Worm (Caenorhabditis elegans) whole organism, L3 larva: ENCODE measurements around the gene F35H8.4.
A peak's percentile ranks its signal among the peaks of the same experiment; 100 is the strongest.

Experiments
- elt-3 ChIP-seq, 3 experiments: fragments of 150-350 bp in 1 of 3; sonication (generic microtip) in 2 of 3; optimal IDR thresholded peaks; 2 replicates in 2 of 3; 4 replicates in 1 of 3; lab custom pipeline; 2014 to 2017; ENCODE audit warnings: missing biosample characterization in 3 of 3, missing genetic modification characterization in 3 of 3
- fkh-10 ChIP-seq: sonication (generic microtip); optimal IDR thresholded peaks from 2 replicates; lab custom pipeline; 2017; ENCODE audit warnings: missing biosample characterization, missing genetic modification reagents, missing genetic modification characterization
- mdl-1 ChIP-seq: fragments of 150-350 bp; optimal IDR thresholded peaks from 2 replicates; lab custom pipeline; 2014; ENCODE audit warnings: missing biosample characterization, missing genetic modification characterization
- pha-4 ChIP-seq: fragments of 150-350 bp; optimal IDR thresholded peaks from 2 replicates; lab custom pipeline; 2014; ENCODE audit warnings: missing biosample characterization, missing genetic modification reagents, missing genetic modification characterization
- snpc-4 ChIP-seq: fragments of 150-350 bp; optimal IDR thresholded peaks from 2 replicates; lab custom pipeline; 2014; ENCODE audit warnings: missing biosample characterization, missing genetic modification characterization

DNA sequence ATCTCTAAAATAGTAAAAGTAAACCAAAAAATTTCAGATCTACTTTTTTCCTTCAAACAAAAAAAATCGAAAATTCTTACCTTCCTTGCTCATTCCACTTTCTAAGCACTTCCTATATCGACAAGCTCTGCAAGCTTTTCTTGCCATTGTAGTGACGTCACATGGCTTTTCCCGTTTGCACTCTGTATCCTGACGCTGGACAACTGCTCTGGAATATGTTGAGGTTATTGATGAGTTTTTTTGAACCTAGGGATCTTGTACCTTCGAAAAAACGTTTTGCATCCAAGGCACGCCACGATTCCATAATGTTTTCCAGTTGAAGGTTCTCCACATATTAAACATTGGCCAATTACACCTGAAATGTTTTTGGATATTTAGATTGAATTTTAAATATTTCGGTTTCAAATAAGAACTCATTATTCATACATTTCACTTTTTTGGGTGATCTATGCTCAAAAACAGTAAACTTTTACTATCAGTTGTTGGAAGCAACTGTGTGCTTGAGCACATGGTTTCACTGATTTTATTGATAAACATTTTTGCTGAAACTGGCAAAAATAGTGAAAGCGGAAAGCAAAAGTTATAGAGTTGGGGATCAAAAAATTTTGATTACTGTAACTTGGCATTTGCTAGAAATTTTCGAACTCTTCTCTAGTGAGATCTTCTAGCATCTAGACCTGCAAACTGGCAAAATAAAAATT lies 40.3 kb upstream of the F35H8.4 start:
- TF ChIP-seq elt-3 (tag; optimal IDR thresholded peaks at IDR 0.05; lab: Kevin White, UChicago) (no peak), pha-4 (tag; lab: Kevin White, UChicago) (peak; percentile 48), mdl-1 (tag; lab: Kevin White, UChicago) (no peak), snpc-4 (no peak), fkh-10 (GFP tag; lab: Kevin White, UChicago) (no peak)
